Fruit fly (Drosophila melanogaster) whole organism, embryonic: ENCODE results near the gene ca.
A peak's percentile ranks its signal among the peaks of the same experiment; 100 is the strongest.

ENCODE experiments used
- BEAF-32 ChIP-seq: fragments of 200-800 bp; sonication (Bioruptor generic); optimal IDR thresholded peaks from 3 replicates; lab custom pipeline; 2017; ENCODE audit warnings: missing biosample characterization, missing genetic modification characterization, mild to moderate bottlenecking, moderate library complexity, missing genetic modification reagents
- CG10321 ChIP-seq: fragments of 200-800 bp; sonication (Bioruptor generic); IDR thresholded peaks from 2 replicates; pipeline ENCODE4 v1.3.6; 2022; ENCODE audit warnings: missing biosample characterization, missing genetic modification characterization
- CG11093 ChIP-seq: fragments of 200-800 bp; sonication (Bioruptor generic); IDR thresholded peaks from 3 replicates; pipeline ENCODE4 v1.3.6; 2022; ENCODE audit warnings: missing biosample characterization, missing genetic modification characterization
- CG12942 ChIP-seq: fragments of 200-800 bp; sonication (Bioruptor generic); optimal IDR thresholded peaks from 3 replicates; lab custom pipeline; 2016; ENCODE audit warnings: missing biosample characterization, missing genetic modification characterization
- CG1602 ChIP-seq: fragments of 200-800 bp; sonication (Bioruptor generic); optimal IDR thresholded peaks from 3 replicates; lab custom pipeline; 2016; ENCODE audit warnings: missing biosample characterization, missing genetic modification characterization
- CG17186 ChIP-seq: fragments of 200-800 bp; sonication (Bioruptor generic); optimal IDR thresholded peaks from 3 replicates; lab custom pipeline; 2017; ENCODE audit warnings: missing biosample characterization, missing genetic modification reagents, missing genetic modification characterization
- CG17385 ChIP-seq: fragments of 200-800 bp; sonication (Bioruptor generic); optimal IDR thresholded peaks from 3 replicates; lab custom pipeline; 2018; ENCODE audit warnings: missing biosample characterization, mild to moderate bottlenecking, missing genetic modification characterization
- CG17568 ChIP-seq: fragments of 200-800 bp; sonication (Bioruptor generic); optimal IDR thresholded peaks from 2 replicates; lab custom pipeline; 2018; ENCODE audit warnings: missing biosample characterization, mild to moderate bottlenecking, missing genetic modification characterization, moderate library complexity
- CG18599 ChIP-seq: fragments of 200-800 bp; sonication (Bioruptor generic); optimal IDR thresholded peaks from 3 replicates; lab custom pipeline; 2017; ENCODE audit warnings: missing biosample characterization, missing genetic modification characterization, mild to moderate bottlenecking, moderate library complexity, missing genetic modification reagents
- CG2116 ChIP-seq: fragments of 200-800 bp; sonication (Bioruptor generic); optimal IDR thresholded peaks from 3 replicates; lab custom pipeline; 2018; ENCODE audit warnings: missing biosample characterization, mild to moderate bottlenecking, missing genetic modification characterization
- CG2120 ChIP-seq: fragments of 200-800 bp; sonication (Bioruptor generic); optimal IDR thresholded peaks from 3 replicates; lab custom pipeline; 2016; ENCODE audit warnings: missing biosample characterization, missing genetic modification characterization
- CG2678 ChIP-seq: fragments of 200-800 bp; sonication (Bioruptor generic); optimal IDR thresholded peaks from 3 replicates; lab custom pipeline; 2019; ENCODE audit warnings: missing biosample characterization, mild to moderate bottlenecking, missing genetic modification characterization, moderate library complexity
- CG32532 ChIP-seq: fragments of 200-800 bp; sonication (Bioruptor generic); IDR thresholded peaks from 2 replicates; pipeline ENCODE4 v1.3.6; 2022; ENCODE audit warnings: missing biosample characterization, missing genetic modification characterization
- CG3281 ChIP-seq: fragments of 200-800 bp; sonication (Bioruptor generic); optimal IDR thresholded peaks from 3 replicates; lab custom pipeline; 2017; ENCODE audit warnings: missing biosample characterization, mild to moderate bottlenecking, missing genetic modification characterization
- CG33213 ChIP-seq: fragments of 200-800 bp; sonication (Bioruptor generic); optimal IDR thresholded peaks from 3 replicates; lab custom pipeline; 2016; ENCODE audit warnings: missing biosample characterization, missing genetic modification characterization
- CG4854 ChIP-seq: fragments of 200-800 bp; sonication (Bioruptor generic); optimal IDR thresholded peaks from 2 replicates; lab custom pipeline; 2016; ENCODE audit warnings: missing biosample characterization, missing genetic modification characterization, inconsistent platforms
- CG6254 ChIP-seq: fragments of 200-800 bp; sonication (Bioruptor generic); optimal IDR thresholded peaks from 3 replicates; lab custom pipeline; 2017; ENCODE audit warnings: mild to moderate bottlenecking, missing biosample characterization, missing genetic modification reagents, missing genetic modification characterization
- CG7928 ChIP-seq: fragments of 200-800 bp; sonication (Bioruptor generic); optimal IDR thresholded peaks from 2 replicates; lab custom pipeline; 2017; ENCODE audit warnings: missing biosample characterization, mild to moderate bottlenecking, missing genetic modification characterization
- CG7963 ChIP-seq: fragments of 200-800 bp; sonication (Bioruptor generic); IDR thresholded peaks from 3 replicates; pipeline ENCODE4 v1.3.6; 2022; ENCODE audit warnings: missing biosample characterization, missing genetic modification characterization; ENCODE audit not compliant: partially characterized antibody
- CG8089 ChIP-seq: fragments of 200-800 bp; sonication (Bioruptor generic); optimal IDR thresholded peaks from 3 replicates; lab custom pipeline; 2016; ENCODE audit warnings: missing biosample characterization, missing genetic modification characterization
- CG8478 ChIP-seq: fragments of >200 bp; optimal IDR thresholded peaks from 2 replicates; lab custom pipeline; 2018
- CG9797 ChIP-seq: fragments of 200-800 bp; sonication (Bioruptor generic); optimal IDR thresholded peaks from 3 replicates; lab custom pipeline; 2018; ENCODE audit warnings: missing biosample characterization, mild to moderate bottlenecking, missing genetic modification characterization
- D19A ChIP-seq: fragments of 200-800 bp; optimal IDR thresholded peaks from 3 replicates; lab custom pipeline; 2019; ENCODE audit warnings: missing biosample characterization, mild to moderate bottlenecking, missing genetic modification characterization, moderate library complexity
- Dll ChIP-seq: fragments of 200-800 bp; sonication (Bioruptor generic); IDR thresholded peaks from 4 replicates; pipeline ENCODE4 v1.3.6; 2022; ENCODE audit warnings: missing biosample characterization, missing genetic modification characterization; ENCODE audit not compliant: partially characterized antibody
- Doc2 ChIP-seq: fragments of 200-800 bp; sonication (Bioruptor generic); IDR thresholded peaks from 2 replicates; pipeline ENCODE4 v1.3.6; 2022; ENCODE audit warnings: missing biosample characterization, missing genetic modification characterization
- E2f1 ChIP-seq: fragments of 200-800 bp; sonication (Bioruptor generic); IDR thresholded peaks from 2 replicates; pipeline ENCODE4 v1.3.6; 2022; ENCODE audit warnings: missing biosample characterization, missing genetic modification characterization
- Ets65A ChIP-seq: fragments of 200-800 bp; sonication (Bioruptor generic); peaks from one replicate; lab custom pipeline; 2016; ENCODE audit warnings: missing biosample characterization, missing genetic modification characterization
- Gsc ChIP-seq: fragments of 200-800 bp; sonication (Bioruptor generic); IDR thresholded peaks from 2 replicates; pipeline ENCODE4 v1.3.6; 2022; ENCODE audit warnings: missing biosample characterization, missing genetic modification characterization
- HLH4C ChIP-seq: fragments of 200-800 bp; sonication (Bioruptor generic); IDR thresholded peaks from 3 replicates; pipeline ENCODE4 v1.3.6; 2022; ENCODE audit warnings: missing biosample characterization, missing genetic modification characterization; ENCODE audit not compliant: partially characterized antibody
- Jarid2 ChIP-seq: fragments of 200-800 bp; sonication (Bioruptor generic); optimal IDR thresholded peaks from 3 replicates; lab custom pipeline; 2017; ENCODE audit warnings: mild to moderate bottlenecking, missing biosample characterization, missing genetic modification reagents, missing genetic modification characterization
- Max ChIP-seq: fragments of 200-800 bp; sonication (Bioruptor generic); optimal IDR thresholded peaks from 2 replicates; lab custom pipeline; 2016; ENCODE audit warnings: missing biosample characterization, mild to moderate bottlenecking, missing genetic modification characterization
- Med ChIP-seq: fragments of 200-800 bp; sonication (Bioruptor generic); peaks from one replicate; lab custom pipeline; 2016; ENCODE audit warnings: missing biosample characterization, missing genetic modification characterization, mild to moderate bottlenecking, inconsistent platforms, moderate library complexity
- Oli ChIP-seq: fragments of 200-800 bp; sonication (Bioruptor generic); optimal IDR thresholded peaks from 2 replicates; lab custom pipeline; 2018; ENCODE audit warnings: missing biosample characterization, mild to moderate bottlenecking, missing genetic modification characterization, moderate library complexity
- Opbp ChIP-seq: fragments of 200-800 bp; sonication (Bioruptor generic); IDR thresholded peaks from 3 replicates; pipeline ENCODE4 v1.3.6; 2022; ENCODE audit warnings: missing biosample characterization, missing genetic modification characterization; ENCODE audit not compliant: partially characterized antibody
- Ssrp ChIP-seq: fragments of 200-800 bp; sonication (Bioruptor generic); optimal IDR thresholded peaks from 2 replicates; lab custom pipeline; 2018; ENCODE audit warnings: missing biosample characterization, mild to moderate bottlenecking, missing genetic modification characterization, moderate library complexity
- bsh ChIP-seq, 2 experiments: fragments of 200-800 bp; sonication (Bioruptor generic); optimal IDR thresholded peaks; 2 replicates each; lab custom pipeline; 2017 to 2018; ENCODE audit warnings: mild to moderate bottlenecking in 2 of 2, missing biosample characterization in 2 of 2, missing genetic modification characterization in 2 of 2, moderate library complexity in 1 of 2
- croc ChIP-seq: fragments of 200-800 bp; sonication (Bioruptor generic); conservative IDR thresholded peaks from 3 replicates; pipeline ENCODE4 v1.3.6; 2022; ENCODE audit warnings: missing biosample characterization, missing genetic modification characterization
- dmrt99B ChIP-seq: fragments of 200-800 bp; sonication (Bioruptor generic); optimal IDR thresholded peaks from 2 replicates; lab custom pipeline; 2018; ENCODE audit warnings: missing biosample characterization, mild to moderate bottlenecking, missing genetic modification characterization, moderate library complexity
- fd64A ChIP-seq: fragments of 200-800 bp; sonication (Bioruptor generic); optimal IDR thresholded peaks from 3 replicates; lab custom pipeline; 2018; ENCODE audit warnings: missing biosample characterization, mild to moderate bottlenecking, missing genetic modification characterization
- gce ChIP-seq: fragments of 200-800 bp; sonication (Bioruptor generic); IDR thresholded peaks from 3 replicates; pipeline ENCODE4 v1.3.6; 2022; ENCODE audit warnings: missing biosample characterization, missing genetic modification characterization
- gcm ChIP-seq: fragments of 200-800 bp; sonication (Bioruptor generic); optimal IDR thresholded peaks from 2 replicates; lab custom pipeline; 2019; ENCODE audit warnings: missing biosample characterization, mild to moderate bottlenecking, missing genetic modification characterization, moderate library complexity
- insv ChIP-seq, 2 experiments: fragments of 200-800 bp; sonication (Bioruptor generic); optimal IDR thresholded peaks; 3 replicates each; lab custom pipeline; 2016 to 2018; ENCODE audit warnings: missing biosample characterization in 2 of 2, missing genetic modification characterization in 2 of 2
- lov ChIP-seq, 2 experiments: fragments of 200-800 bp in 1 of 2; fragments of >200 bp in 1 of 2; sonication (Bioruptor generic) in 1 of 2; IDR thresholded peaks in 1 of 2; optimal IDR thresholded peaks in 1 of 2; 2 replicates in 1 of 2; 3 replicates in 1 of 2; pipeline versions ENCODE4 v1.3.6 to Lab custom; 2017 to 2022; ENCODE audit warnings: missing biosample characterization in 1 of 2, missing genetic modification characterization in 1 of 2
- nom ChIP-seq: fragments of 200-800 bp; sonication (Bioruptor generic); optimal IDR thresholded peaks from 2 replicates; lab custom pipeline; 2017; ENCODE audit warnings: missing biosample characterization, missing genetic modification characterization, mild to moderate bottlenecking, moderate library complexity, missing genetic modification reagents
- p53 ChIP-seq: fragments of 200-800 bp; sonication (Bioruptor generic); optimal IDR thresholded peaks from 2 replicates; lab custom pipeline; 2016; ENCODE audit warnings: missing biosample characterization, missing genetic modification characterization
- pho ChIP-seq: fragments of 200-800 bp; sonication (Bioruptor generic); optimal IDR thresholded peaks from 2 replicates; lab custom pipeline; 2016; ENCODE audit warnings: missing biosample characterization, missing genetic modification characterization
- sens ChIP-seq: fragments of 200-800 bp; sonication (Bioruptor generic); peaks from one replicate; lab custom pipeline; 2016; ENCODE audit warnings: missing biosample characterization, missing genetic modification characterization
- seq ChIP-seq: fragments of 200-800 bp; sonication (Bioruptor generic); IDR thresholded peaks from 2 replicates; pipeline ENCODE4 v1.3.6; 2022; ENCODE audit warnings: missing biosample characterization, missing genetic modification characterization
- zen2 ChIP-seq: fragments of 200-800 bp; sonication (Bioruptor generic); IDR thresholded peaks from 3 replicates; pipeline ENCODE4 v1.3.6; 2022; ENCODE audit warnings: missing biosample characterization, missing genetic modification characterization; ENCODE audit not compliant: partially characterized antibody
- zf30C ChIP-seq: fragments of 200-800 bp; sonication (Bioruptor generic); optimal IDR thresholded peaks from 3 replicates; lab custom pipeline; 2018; ENCODE audit warnings: missing biosample characterization, mild to moderate bottlenecking, missing genetic modification characterization

Gene ca

DNA sequence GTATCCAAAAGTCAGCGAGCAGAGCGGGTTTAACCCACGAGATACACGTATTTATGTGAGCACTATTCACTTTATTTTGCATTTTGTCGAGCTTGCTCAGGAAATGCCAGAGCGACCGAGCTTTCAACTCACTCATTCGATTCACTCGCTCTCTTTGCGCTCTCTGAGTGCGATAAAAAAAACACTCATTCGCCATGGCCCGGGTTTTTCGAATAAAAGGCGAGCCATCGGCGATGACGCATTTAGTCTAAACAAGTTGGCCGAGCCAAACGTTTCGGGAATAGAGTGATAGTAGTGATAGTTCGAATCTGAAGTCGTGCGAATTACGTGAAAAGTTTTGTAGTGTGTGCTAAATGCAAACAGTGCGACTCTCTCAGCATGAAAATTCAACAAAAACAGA, 24.2 kb upstream of the ca start (continued):
- TF ChIP-seq CG1602 (GFP tag; lab: Kevin White, UChicago) (no peak), Oli (no peak), croc (GFP tag; lab: Robert Waterston, UW) (no peak), bsh (GFP tag; optimal IDR thresholded peaks at IDR 0.05; lab: Kevin White, UChicago) (peak in 1 of 2 experiments; percentile 26), pho (GFP tag; lab: Kevin White, UChicago) (no peak), CG33213 (GFP tag; lab: Kevin White, UChicago) (no peak), CG4854 (GFP tag; lab: Kevin White, UChicago) (no peak), Jarid2 (peak; percentile 94), CG2678 (peak; percentile 50), Doc2 (no peak), zen2 (GFP tag; lab: Robert Waterston, UW) (peak; percentile 51; the same call in 1 of the 3 replicates), CG11093 (no peak), fd64A (GFP tag; lab: Kevin White, UChicago) (no peak), CG12942 (GFP tag; lab: Kevin White, UChicago) (no peak), insv (GFP tag; optimal IDR thresholded peaks at IDR 0.05; lab: Kevin White, UChicago) (no peak), E2f1 (GFP tag; lab: Robert Waterston, UW) (no peak), D19A (no peak), CG17385 (peak; percentile 39), gce (GFP tag; lab: Robert Waterston, UW) (0 out of 3 replicates have a peak, but pooled peaks have one; percentile 48), nom (GFP tag; lab: Kevin White, UChicago) (peak; percentile 80), BEAF-32 (GFP tag; lab: Kevin White, UChicago) (no peak), CG17568 (no peak), seq (no peak), zf30C (no peak), CG18599 (GFP tag; lab: Kevin White, UChicago) (peak; percentile 46), Gsc (no peak), Ets65A (GFP tag; lab: Kevin White, UChicago) (no peak), CG2120 (GFP tag; lab: Kevin White, UChicago) (no peak), lov (optimal IDR thresholded peaks at IDR 0.05; lab: Kevin White, UChicago) (no peak), lov (GFP tag; IDR thresholded peaks at IDR 0.05; lab: Robert Waterston, UW) (no peak), CG10321 (GFP tag; lab: Robert Waterston, UW) (no peak), CG8478 (lab: Kevin White, UChicago) (no peak), CG9797 (GFP tag; lab: Kevin White, UChicago) (no peak), CG7928 (no peak), Dll (peak; percentile 40; the same call in 1 of the 4 replicates), CG2116 (GFP tag; lab: Kevin White, UChicago) (no peak), CG6254 (GFP tag; lab: Kevin White, UChicago) (peak; percentile 10), CG3281 (peak; percentile 17), CG17186 (GFP tag; lab: Kevin White, UChicago) (no peak), sens (GFP tag; lab: Kevin White, UChicago) (peak; percentile 42), dmrt99B (tag; lab: Kevin White, UChicago) (peak; percentile 24), Opbp (GFP tag; lab: Robert Waterston, UW) (peak; percentile 29; the same call in 2 of the 3 replicates), CG8089 (GFP tag; lab: Kevin White, UChicago) (no peak), CG7963 (GFP tag; lab: Robert Waterston, UW) (0 out of 3 replicates have a peak, but pooled peaks have one; percentile 37), CG32532 (GFP tag; lab: Robert Waterston, UW) (peak; percentile 57; the same call in 1 of the 2 replicates), p53 (GFP tag; lab: Kevin White, UChicago) (no peak), Ssrp (tag; lab: Kevin White, UChicago) (no peak), gcm (GFP tag; lab: Kevin White, UChicago) (peak; percentile 10), Med (GFP tag; lab: Kevin White, UChicago) (peak; percentile 64), Max (no peak), HLH4C (GFP tag; lab: Robert Waterston, UW) (peak; percentile 28; the same call in 2 of the 3 replicates)
